Worm (Caenorhabditis elegans) whole organism, L4/young adult: ENCODE data around the gene T04B2.7.

ENCODE experiments used
- W03F9.2 ChIP-seq: fragments of 150-350 bp; optimal IDR thresholded peaks from 2 replicates; lab custom pipeline; 2014; ENCODE audit warnings: missing biosample characterization, missing genetic modification characterization
- him-1 ChIP-seq: sonication (generic microtip); optimal IDR thresholded peaks from 2 replicates; lab custom pipeline; 2016; ENCODE audit warnings: missing genotype, missing genetic modification reagents, missing genetic modification characterization, missing compliant biosample characterization

DNA sequence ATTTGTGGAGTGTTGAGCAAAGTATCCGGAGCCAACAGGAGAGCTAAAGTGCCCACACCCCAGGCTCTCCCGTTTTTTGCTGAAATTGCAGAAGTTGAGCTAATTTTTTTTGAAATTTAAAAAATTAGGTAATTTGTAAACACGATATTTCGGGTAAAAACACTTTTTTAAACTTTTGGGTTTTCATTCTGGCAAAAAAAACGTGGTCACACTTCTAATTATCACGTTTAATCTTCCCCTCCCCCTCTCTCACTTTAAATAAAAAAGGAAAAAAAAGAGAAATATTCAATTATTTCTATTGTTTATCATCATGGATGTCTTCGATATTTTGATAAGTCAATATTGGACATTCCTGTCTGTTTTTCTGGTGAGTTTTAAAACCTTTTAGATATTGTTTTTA lies 23.0 kb downstream of the T04B2.7 start, which contains the start of gene F44D12.6:
- no peak for TF ChIP-seq W03F9.2 (tag; lab: Kevin White, UChicago)
- TF ChIP-seq him-1, result no peak
